Worm (Caenorhabditis elegans) whole organism, L3 larva: ENCODE measurements around the gene ZC449.1.

Experiments used
- R02D3.7 ChIP-seq: fragments of 150-350 bp; optimal IDR thresholded peaks from 2 replicates; lab custom pipeline; 2014; ENCODE audit warnings: missing biosample characterization, missing genetic modification characterization
- ama-1 ChIP-seq: fragments of 150-350 bp; optimal IDR thresholded peaks from 2 replicates; lab custom pipeline; 2018
- fos-1 ChIP-seq: fragments of 150-350 bp; optimal IDR thresholded peaks from 2 replicates; lab custom pipeline; 2014; ENCODE audit warnings: missing biosample characterization, missing genetic modification characterization
- nfya-1 ChIP-seq: sonication (generic microtip); optimal IDR thresholded peaks from 2 replicates; lab custom pipeline; 2017; ENCODE audit warnings: missing genetic modification characterization, mild to moderate bottlenecking, missing compliant biosample characterization, antibody characterized with exemption, moderate library complexity; ENCODE audit not compliant: insufficient read depth
- nhr-11 ChIP-seq: fragments of 150-350 bp; optimal IDR thresholded peaks from 2 replicates; lab custom pipeline; 2014; ENCODE audit warnings: missing biosample characterization, missing genetic modification characterization
- nhr-23 ChIP-seq: fragments of 150-350 bp; optimal IDR thresholded peaks from 2 replicates; lab custom pipeline; 2014; ENCODE audit warnings: missing biosample characterization, missing genetic modification reagents, missing genetic modification characterization
- nhr-237 ChIP-seq: fragments of 150-350 bp; optimal IDR thresholded peaks from 2 replicates; lab custom pipeline; 2014; ENCODE audit warnings: missing biosample characterization, missing genetic modification characterization
- nhr-28 ChIP-seq: fragments of 150-350 bp; optimal IDR thresholded peaks from 2 replicates; lab custom pipeline; 2014; ENCODE audit warnings: missing biosample characterization, missing genetic modification characterization
- nhr-76 ChIP-seq: fragments of 150-350 bp; sonication (generic microtip); optimal IDR thresholded peaks from 5 replicates; lab custom pipeline; 2014; ENCODE audit warnings: missing biosample characterization, missing genetic modification characterization
- skn-1 ChIP-seq: fragments of 150-350 bp; optimal IDR thresholded peaks from 2 replicates; lab custom pipeline; 2014; ENCODE audit warnings: missing biosample characterization, missing genetic modification characterization
- unc-39 ChIP-seq: sonication (generic microtip); optimal IDR thresholded peaks from 4 replicates; lab custom pipeline; 2017; ENCODE audit warnings: missing biosample characterization, missing genetic modification characterization
- unc-62 ChIP-seq: fragments of 150-350 bp; sonication (generic microtip); optimal IDR thresholded peaks from 4 replicates; lab custom pipeline; 2014; ENCODE audit warnings: missing biosample characterization, missing genetic modification reagents, missing genetic modification characterization

DNA sequence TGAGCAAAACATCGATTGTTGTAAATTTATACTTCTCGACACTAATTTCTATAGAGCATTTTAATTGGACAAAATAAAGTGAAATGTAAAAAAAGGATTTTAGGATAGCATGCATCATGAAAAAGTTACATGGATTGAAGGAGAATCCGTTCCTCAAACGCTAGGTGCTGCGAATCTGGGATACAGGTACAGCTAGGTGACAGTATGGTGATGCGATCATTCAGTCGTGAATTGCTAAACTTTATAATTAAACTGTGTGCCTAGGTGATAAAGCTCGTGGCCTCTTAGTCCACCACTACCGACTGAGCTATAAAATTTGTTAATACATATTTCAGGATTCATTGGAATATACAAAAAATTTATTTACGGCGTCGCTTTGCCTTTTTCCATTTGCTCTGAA lies 42.4 kb downstream of the ZC449.1 start:
- TF ChIP-seq nhr-76 (tag; lab: Kevin White, UChicago) (no peak), nhr-23 (tag; lab: Kevin White, UChicago) (no peak), R02D3.7 (tag; lab: Kevin White, UChicago) (no peak), fos-1 (tag; lab: Kevin White, UChicago) (no peak), nfya-1 (no peak), nhr-11 (no peak), unc-62 (GFP tag; lab: Kevin White, UChicago) (no peak), ama-1 (lab: Kevin White, UChicago) (peak; percentile 41), unc-39 (no peak), skn-1 (no peak), nhr-28 (no peak), nhr-237 (tag; lab: Kevin White, UChicago) (no peak)
